Worm (Caenorhabditis elegans): ENCODE data around the gene cyp-31A3.

The cyp-31A3 gene

DNA sequence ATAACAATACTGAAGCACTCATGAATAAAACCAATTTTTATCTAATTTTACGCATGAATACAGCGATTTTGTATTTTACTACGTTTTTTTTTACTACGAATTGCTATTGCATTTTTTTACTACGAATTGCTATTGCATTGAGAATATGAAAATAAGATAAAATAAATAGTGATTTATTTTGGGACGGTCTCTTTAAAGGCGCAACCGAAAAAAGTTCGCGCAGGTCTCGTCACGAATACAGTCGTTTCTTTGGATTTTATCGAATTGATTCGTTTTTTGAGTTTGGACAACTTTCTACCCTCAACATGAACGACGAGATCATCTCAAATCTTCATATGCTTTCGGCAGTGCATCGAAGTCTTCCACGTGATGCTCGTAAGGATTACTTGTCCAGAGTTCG lies 9.0 kb upstream of the cyp-31A3 start, which contains the start of gene Y17G9B.4 (continued):
- TF ChIP-seq snpc-1.1 (tag; optimal IDR thresholded peaks at IDR 0.05; ENCODE audit: insufficient read depth) (no peak), xnd-1 (tag; optimal IDR thresholded peaks at IDR 0.05) (peak; percentile 86), F33H1.4 (GFP tag; IDR thresholded peaks at IDR 0.05) (peak; percentile 90), egl-18 (GFP tag; IDR thresholded peaks at IDR 0.05) (no peak), akir-1 (GFP tag; optimal IDR thresholded peaks at IDR 0.05) (no peak), lsl-1 (GFP tag; optimal IDR thresholded peaks at IDR 0.05) (peak; percentile 91), K11D2.4 (GFP tag; IDR thresholded peaks at IDR 0.05) (no peak)

DNA sequence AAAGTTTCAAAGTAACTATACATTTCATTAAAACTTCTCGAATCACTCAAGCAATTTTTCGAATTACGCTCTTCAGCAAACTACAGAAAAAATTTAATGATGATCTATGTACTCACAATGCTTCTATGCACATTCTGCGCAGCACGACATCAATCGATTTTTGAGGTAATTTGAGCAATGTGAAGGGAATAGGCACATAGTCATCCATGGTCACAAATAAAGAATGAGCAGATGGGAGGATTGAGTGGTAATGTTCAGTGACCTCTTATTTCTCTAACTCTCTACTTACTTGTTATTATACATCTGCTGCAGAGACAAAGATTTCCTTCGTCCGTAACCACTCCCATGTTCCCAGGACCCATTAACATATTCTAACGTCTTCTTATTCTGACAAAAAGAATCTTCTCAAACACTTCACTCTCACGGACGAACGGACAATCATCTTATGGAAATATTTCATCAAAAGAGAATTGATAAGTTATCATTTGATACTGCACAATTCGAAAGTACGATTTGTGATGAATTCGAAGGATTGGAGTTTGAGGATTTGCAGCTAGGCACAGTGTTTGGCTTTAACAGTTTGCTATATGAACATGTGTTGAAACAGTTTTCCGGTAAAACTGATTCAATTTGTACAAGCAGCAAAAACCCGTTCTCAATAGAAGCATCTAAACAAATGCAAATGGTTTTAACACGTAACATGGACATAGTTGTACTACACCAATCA lies 4.8 kb upstream of the cyp-31A3 start, which contains the start of the genes fbxb-77 and Y17G9B.11:
TSS of gene fbxb-77 (minus strand) at position 229 of the 727 bp plus-strand sequence.
TSS of gene Y17G9B.11 (plus strand) at position 677 of the 727 bp plus-strand sequence.
- TF ChIP-seq C17E4.6 (GFP tag; IDR thresholded peaks at IDR 0.05), result no peak
- no peak for TF ChIP-seq Y53G8AR.9 (GFP tag; conservative IDR thresholded peaks at IDR 0.05)
- TF ChIP-seq egl-44 (GFP tag; IDR thresholded peaks at IDR 0.05), result no peak
- no peak for TF ChIP-seq ceh-27 (GFP tag; optimal IDR thresholded peaks at IDR 0.05)
- TF ChIP-seq Y53F4B.3 (GFP tag; IDR thresholded peaks at IDR 0.05), result no peak
- no peak for TF ChIP-seq hsf-1 (GFP tag; IDR thresholded peaks at IDR 0.05)
- TF ChIP-seq efl-1 (GFP tag; optimal IDR thresholded peaks at IDR 0.05), result no peak
- TF ChIP-seq ama-1 (optimal IDR thresholded peaks at IDR 0.05), result no peak
- no peak for TF ChIP-seq ama-1 (GFP tag; optimal IDR thresholded peaks at IDR 0.05)

DNA sequence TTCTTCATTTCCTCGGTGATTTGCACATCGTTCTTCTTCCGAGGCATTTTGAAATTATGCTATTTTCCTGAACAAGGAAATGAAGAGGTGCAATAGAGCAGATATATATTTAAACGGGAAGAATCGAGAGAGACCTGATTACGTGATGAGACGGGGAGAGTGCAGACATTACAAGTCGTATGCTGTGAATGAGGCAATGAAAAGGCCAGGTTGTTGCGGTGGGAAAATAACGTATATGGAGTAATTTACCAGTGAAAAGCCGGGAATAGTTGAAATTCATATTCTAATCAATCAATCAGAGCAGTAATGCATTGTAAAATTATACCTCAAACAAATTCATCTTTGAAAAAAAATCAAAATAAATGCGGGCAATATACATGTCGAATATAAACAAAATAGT lies 2.2 kb upstream of the cyp-31A3 start, which contains the start of gene Y17G9B.8:
TSS of gene Y17G9B.8 (minus strand) at position 182 of the 400 bp plus-strand sequence.
- no peak for TF ChIP-seq ets-4 (GFP tag; optimal IDR thresholded peaks at IDR 0.05)
- no peak for TF ChIP-seq nhr-90 (tag; optimal IDR thresholded peaks at IDR 0.05)
- TF ChIP-seq dpl-1 (GFP tag; optimal IDR thresholded peaks at IDR 0.05), result no peak
- no peak for TF ChIP-seq mel-28 (tag; optimal IDR thresholded peaks at IDR 0.05; ENCODE audit: borderline replicate concordance)
- TF ChIP-seq mxl-1 (tag; optimal IDR thresholded peaks at IDR 0.05), result no peak
- no peak for TF ChIP-seq ceh-40 (GFP tag; IDR thresholded peaks at IDR 0.05)
- no peak for TF ChIP-seq ceh-58 (GFP tag; IDR thresholded peaks at IDR 0.05)
- TF ChIP-seq F23B12.7 (tag; optimal IDR thresholded peaks at IDR 0.05; ENCODE audit: insufficient read depth), result no peak
- TF ChIP-seq mes-4 (tag; optimal IDR thresholded peaks at IDR 0.05), result no peak
- peak; percentile 75 for TF ChIP-seq B0336.3 (GFP tag; IDR thresholded peaks at IDR 0.05)
- TF ChIP-seq madf-3 (GFP tag; IDR thresholded peaks at IDR 0.05), result no peak
- TF ChIP-seq ceh-91 (GFP tag; IDR thresholded peaks at IDR 0.05), result no peak
- no peak for TF ChIP-seq hmg-20 (GFP tag; IDR thresholded peaks at IDR 0.05)
- no peak for TF ChIP-seq zim-3 (tag; optimal IDR thresholded peaks at IDR 0.05)
- TF ChIP-seq Y53F4B.3 (GFP tag; IDR thresholded peaks at IDR 0.05), result no peak
- peak; percentile 44; the same call in 1 of the 2 replicates for TF ChIP-seq lin-26 (GFP tag; IDR thresholded peaks at IDR 0.05)
- TF ChIP-seq fkh-3 (tag; optimal IDR thresholded peaks at IDR 0.05), result no peak
- TF ChIP-seq athp-1 (tag; optimal IDR thresholded peaks at IDR 0.05), result peak; percentile 10
- TF ChIP-seq ztf-22 (GFP tag; optimal IDR thresholded peaks at IDR 0.05), result no peak
- peak; percentile 45 for TF ChIP-seq lin-54 (GFP tag; optimal IDR thresholded peaks at IDR 0.05)
- TF ChIP-seq nhr-120 (GFP tag; IDR thresholded peaks at IDR 0.05), result no peak
- no peak for TF ChIP-seq nhr-80 (tag; optimal IDR thresholded peaks at IDR 0.05)
- no peak for TF ChIP-seq lag-1 (GFP tag; IDR thresholded peaks at IDR 0.05)
- peak; percentile 51 for TF ChIP-seq tbp1 (GFP tag; optimal IDR thresholded peaks at IDR 0.05)
- TF ChIP-seq madf-6 (GFP tag; IDR thresholded peaks at IDR 0.05), result peak; percentile 55; the same call in 1 of the 2 replicates
- no peak for TF ChIP-seq unc-130 (GFP tag; optimal IDR thresholded peaks at IDR 0.05)
- TF ChIP-seq egl-18 (GFP tag; IDR thresholded peaks at IDR 0.05), result no peak
- no peak for TF ChIP-seq F10E7.11 (tag; optimal IDR thresholded peaks at IDR 0.05)
- TF ChIP-seq B0035.1 (tag; optimal IDR thresholded peaks at IDR 0.05), result no peak
- no peak for TF ChIP-seq tbx-9 (tag; optimal IDR thresholded peaks at IDR 0.05; ENCODE audit: borderline replicate concordance)
- no peak for TF ChIP-seq T26A5.8 (tag; optimal IDR thresholded peaks at IDR 0.05)
- TF ChIP-seq F22D6.2 (tag; optimal IDR thresholded peaks at IDR 0.05), result no peak

Data from whole organism, young adult.